Fruit fly (Drosophila melanogaster) whole organism, pupa: Measurements from ENCODE around the gene CG43901.
A peak's percentile ranks its signal among the peaks of the same experiment; 100 is the strongest.

Experiments
- CG10348 ChIP-seq: fragments of 200-800 bp; sonication (Bioruptor generic); IDR thresholded peaks from 2 replicates; pipeline ENCODE4 v1.3.6; 2022; ENCODE audit warnings: missing biosample characterization, missing genetic modification characterization
- CG12605 ChIP-seq: fragments of 200-800 bp; sonication (Bioruptor generic); IDR thresholded peaks from 2 replicates; pipeline ENCODE4 v1.3.6; 2022; ENCODE audit warnings: missing biosample characterization, missing genetic modification characterization
- CG13204 ChIP-seq: fragments of 200-800 bp; sonication (Bioruptor generic); optimal IDR thresholded peaks from 2 replicates; lab custom pipeline; 2018; ENCODE audit warnings: missing biosample characterization, mild to moderate bottlenecking, missing genetic modification characterization, moderate library complexity
- CG14655 ChIP-seq: fragments of 200-800 bp; sonication (Bioruptor generic); optimal IDR thresholded peaks from 3 replicates; lab custom pipeline; 2017; ENCODE audit warnings: mild to moderate bottlenecking, missing biosample characterization, missing genetic modification reagents, missing genetic modification characterization
- CG15710 ChIP-seq: fragments of 200-800 bp; sonication (Bioruptor generic); optimal IDR thresholded peaks from 2 replicates; lab custom pipeline; 2018; ENCODE audit warnings: missing biosample characterization, mild to moderate bottlenecking, missing genetic modification characterization, moderate library complexity
- CG17806 ChIP-seq: fragments of 200-800 bp; sonication (Bioruptor generic); optimal IDR thresholded peaks from 2 replicates; lab custom pipeline; 2018; ENCODE audit warnings: missing biosample characterization, mild to moderate bottlenecking, missing genetic modification characterization, moderate library complexity
- CG32121 ChIP-seq: fragments of 200-800 bp; sonication (Bioruptor generic); IDR thresholded peaks from 2 replicates; pipeline ENCODE4 v1.3.6; 2022; ENCODE audit warnings: missing biosample characterization, missing genetic modification characterization
- CG34367 ChIP-seq: fragments of 200-800 bp; sonication (Bioruptor generic); optimal IDR thresholded peaks from 2 replicates; lab custom pipeline; 2018; ENCODE audit warnings: missing biosample characterization, mild to moderate bottlenecking, missing genetic modification characterization
- CG4496 ChIP-seq: fragments of 200-800 bp; sonication (Bioruptor generic); IDR thresholded peaks from 3 replicates; pipeline ENCODE4 v1.3.6; 2022; ENCODE audit warnings: missing biosample characterization, missing genetic modification characterization
- CG8159 ChIP-seq: fragments of 200-800 bp; sonication (Bioruptor generic); optimal IDR thresholded peaks from 3 replicates; lab custom pipeline; 2018; ENCODE audit warnings: missing biosample characterization, mild to moderate bottlenecking, missing genetic modification characterization, moderate library complexity
- CG8301 ChIP-seq: fragments of 200-800 bp; sonication (Bioruptor generic); optimal IDR thresholded peaks from 2 replicates; lab custom pipeline; 2018; ENCODE audit warnings: missing biosample characterization, mild to moderate bottlenecking, missing genetic modification characterization
- CG9948 ChIP-seq: fragments of 200-800 bp; sonication (Bioruptor generic); optimal IDR thresholded peaks from 2 replicates; lab custom pipeline; 2018; ENCODE audit warnings: missing biosample characterization, mild to moderate bottlenecking, missing genetic modification characterization, moderate library complexity
- D1 ChIP-seq: fragments of 200-800 bp; sonication (Bioruptor generic); optimal IDR thresholded peaks from 2 replicates; lab custom pipeline; 2018; ENCODE audit warnings: missing biosample characterization, mild to moderate bottlenecking, missing genetic modification characterization, moderate library complexity
- EcR ChIP-seq: fragments of 200-800 bp; sonication (Bioruptor generic); optimal IDR thresholded peaks from 3 replicates; lab custom pipeline; 2019; ENCODE audit warnings: missing biosample characterization, missing genetic modification characterization, mild to moderate bottlenecking, moderate library complexity, missing genetic modification reagents
- Ets98B ChIP-seq: fragments of 200-800 bp; sonication (Bioruptor generic); IDR thresholded peaks from 2 replicates; pipeline ENCODE4 v1.3.6; 2022; ENCODE audit warnings: missing biosample characterization, missing genetic modification characterization
- Pif1A ChIP-seq: fragments of 200-800 bp; sonication (Bioruptor generic); optimal IDR thresholded peaks from 3 replicates; lab custom pipeline; 2016; ENCODE audit warnings: missing biosample characterization, missing genetic modification characterization
- Pif1B ChIP-seq: fragments of 200-800 bp; sonication (Bioruptor generic); optimal IDR thresholded peaks from 3 replicates; lab custom pipeline; 2016; ENCODE audit warnings: missing biosample characterization, missing genetic modification characterization
- Snoo ChIP-seq: fragments of 200-800 bp; sonication (Bioruptor generic); optimal IDR thresholded peaks from 3 replicates; lab custom pipeline; 2017; ENCODE audit warnings: missing biosample characterization, mild to moderate bottlenecking, missing genetic modification characterization, inconsistent platforms
- fd96Ca ChIP-seq: fragments of 200-800 bp; sonication (Bioruptor generic); IDR thresholded peaks from 3 replicates; pipeline ENCODE4 v1.3.6; 2022; ENCODE audit warnings: missing biosample characterization, missing genetic modification characterization
- gl ChIP-seq: fragments of 200-800 bp; sonication (Bioruptor generic); optimal IDR thresholded peaks from 2 replicates; lab custom pipeline; 2018; ENCODE audit warnings: missing biosample characterization, mild to moderate bottlenecking, missing genetic modification characterization
- rn ChIP-seq: fragments of 200-800 bp; sonication (Bioruptor generic); IDR thresholded peaks from 2 replicates; pipeline ENCODE4 v1.3.6; 2022; ENCODE audit warnings: missing biosample characterization, missing genetic modification characterization

Gene CG43901

DNA sequence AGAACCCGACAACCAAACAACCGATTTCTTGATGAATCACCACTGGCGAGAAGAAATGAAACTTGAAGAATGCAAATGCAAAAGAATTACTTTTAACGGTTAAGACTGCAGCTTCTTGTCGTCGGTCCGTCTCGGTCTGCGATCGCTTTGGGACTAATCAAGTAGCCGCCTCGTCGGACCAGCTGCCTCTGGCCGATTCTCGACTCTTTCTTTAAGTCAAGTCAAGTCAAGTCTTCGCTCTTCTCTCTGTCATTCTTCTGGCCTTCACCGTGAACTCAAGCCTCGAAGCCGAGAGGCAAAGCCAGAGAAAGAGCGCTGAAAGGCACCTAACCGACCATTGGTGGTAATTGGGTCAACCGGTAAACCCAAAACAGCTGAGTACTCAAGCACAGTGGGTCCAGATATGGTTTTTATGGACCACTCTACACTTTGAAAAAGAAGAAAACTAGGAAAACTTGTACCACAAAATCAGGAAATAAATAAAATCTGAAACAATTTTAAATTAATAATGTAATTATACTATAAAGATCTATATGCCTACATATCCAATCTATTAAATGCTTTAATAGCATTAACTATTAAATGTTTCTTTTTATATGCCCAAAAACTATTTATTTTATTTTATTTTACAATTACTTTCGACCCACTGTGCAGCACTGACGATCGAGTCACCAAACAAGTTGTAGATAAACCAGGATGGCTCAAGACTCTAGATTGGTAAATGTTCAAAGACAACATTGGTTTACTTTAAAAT, 61.6 kb downstream of the CG43901 start, which contains the start of gene C901:
TSS of gene C901 (minus strand) at position 157 of the 754 bp plus-strand sequence.
- TF ChIP-seq CG9948 = peak; percentile 32
- no peak; the same call in 1 of the 2 replicates for TF ChIP-seq CG10348
- peak; percentile 39 for TF ChIP-seq Pif1A (GFP tag; lab: Kevin White, UChicago)
- no peak for TF ChIP-seq gl
- TF ChIP-seq D1 (tag; lab: Kevin White, UChicago) = no peak
- TF ChIP-seq Snoo = no peak
- no peak for TF ChIP-seq EcR
- TF ChIP-seq CG34367 (tag; lab: Kevin White, UChicago) = no peak
- TF ChIP-seq CG32121 (GFP tag; lab: Robert Waterston, UW) = peak; percentile 71
- TF ChIP-seq fd96Ca (GFP tag; lab: Robert Waterston, UW) = 0 out of 3 replicates have a peak, but pooled peaks have one; percentile 50
- TF ChIP-seq CG14655 = peak; percentile 89
- no peak for TF ChIP-seq CG17806 (tag; lab: Kevin White, UChicago)
- peak; percentile 89 for TF ChIP-seq CG8301 (tag; lab: Kevin White, UChicago)
- peak; percentile 51 for TF ChIP-seq CG15710 (tag; lab: Kevin White, UChicago)
- TF ChIP-seq CG13204 (GFP tag; lab: Kevin White, UChicago) = no peak
- peak; percentile 50 for TF ChIP-seq CG8159 (tag; lab: Kevin White, UChicago)
- peak; percentile 66 for TF ChIP-seq Ets98B (GFP tag; lab: Robert Waterston, UW)
- TF ChIP-seq CG12605 (GFP tag; lab: Robert Waterston, UW) = peak; percentile 66
- TF ChIP-seq Pif1B (GFP tag; lab: Kevin White, UChicago) = peak; percentile 58
- no peak for TF ChIP-seq rn (GFP tag; lab: Robert Waterston, UW)
- TF ChIP-seq CG4496 (GFP tag; lab: Robert Waterston, UW) = peak; percentile 73; the same call in 2 of the 3 replicates
